Worm (Caenorhabditis elegans): Measurements from ENCODE around the gene srw-142.
"Not testable (repeated sequence)": the region's sequence is repeated elsewhere in the genome, so short reads cannot be mapped to it uniquely, and the experiment has no call there.

- TF ChIP-seq nhr-10 (tag; optimal IDR thresholded peaks at IDR 0.05); lin-13 (GFP tag; optimal IDR thresholded peaks at IDR 0.05); elt-1 (tag; optimal IDR thresholded peaks at IDR 0.05); nhr-237 (tag; optimal IDR thresholded peaks at IDR 0.05); ama-1 (optimal IDR thresholded peaks at IDR 0.05): not testable (repeated sequence)
Measured at ce11 chrV:2952102-2952501, 6.0 kb downstream of the srw-142 start, which contains the start of gene srw-122.
